Fruit fly (Drosophila melanogaster) whole organism, prepupa: ENCODE data around the gene CG6059.
A peak's percentile ranks its signal among the peaks of the same experiment; 100 is the strongest.

Experiments used
- Blimp-1 ChIP-seq: fragments of 200-800 bp; sonication (Bioruptor generic); optimal IDR thresholded peaks from 3 replicates; lab custom pipeline; 2017; ENCODE audit warnings: missing biosample characterization, missing genetic modification characterization, mild to moderate bottlenecking, moderate library complexity, missing genetic modification reagents
- CG10631 ChIP-seq: fragments of 200-800 bp; sonication (Bioruptor generic); optimal IDR thresholded peaks from 2 replicates; lab custom pipeline; 2016; ENCODE audit warnings: missing biosample characterization, missing genetic modification characterization
- CG10669 ChIP-seq: fragments of 200-800 bp; sonication (Bioruptor generic); optimal IDR thresholded peaks from 3 replicates; lab custom pipeline; 2018; ENCODE audit warnings: missing biosample characterization, mild to moderate bottlenecking, missing genetic modification characterization, moderate library complexity
- CG11294 ChIP-seq: fragments of 200-800 bp; sonication (Bioruptor generic); IDR thresholded peaks from 2 replicates; pipeline ENCODE4 v1.3.6; 2022; ENCODE audit warnings: missing biosample characterization, missing genetic modification characterization
- CG11762 ChIP-seq: fragments of 200-800 bp; sonication (Bioruptor generic); optimal IDR thresholded peaks from 3 replicates; lab custom pipeline; 2016; ENCODE audit warnings: missing biosample characterization, missing genetic modification characterization; ENCODE audit not compliant: insufficient read depth
- CG11902 ChIP-seq: fragments of 200-800 bp; sonication (Bioruptor generic); optimal IDR thresholded peaks from 3 replicates; lab custom pipeline; 2016; ENCODE audit warnings: missing biosample characterization, missing genetic modification characterization
- CG15336 ChIP-seq: fragments of 200-800 bp; sonication (Bioruptor generic); IDR thresholded peaks from 2 replicates; pipeline ENCODE4 v1.3.6; 2022; ENCODE audit warnings: missing biosample characterization, missing genetic modification characterization
- CG16779 ChIP-seq: fragments of 200-800 bp; sonication (Bioruptor generic); optimal IDR thresholded peaks from 3 replicates; lab custom pipeline; 2017; ENCODE audit warnings: missing biosample characterization, mild to moderate bottlenecking, missing genetic modification characterization
- CG3032 ChIP-seq: fragments of 200-800 bp; optimal IDR thresholded peaks from 2 replicates; lab custom pipeline; 2019; ENCODE audit warnings: missing biosample characterization, mild to moderate bottlenecking, missing genetic modification characterization, moderate library complexity
- CG31627 ChIP-seq: fragments of 200-800 bp; sonication (Bioruptor generic); optimal IDR thresholded peaks from 3 replicates; lab custom pipeline; 2016; ENCODE audit warnings: missing biosample characterization, missing genetic modification characterization
- CG32006 ChIP-seq: fragments of 200-800 bp; sonication (Bioruptor generic); optimal IDR thresholded peaks from 3 replicates; lab custom pipeline; 2017; ENCODE audit warnings: missing biosample characterization, mild to moderate bottlenecking, missing genetic modification characterization
- CG3919 ChIP-seq: fragments of 200-800 bp; sonication (Bioruptor generic); optimal IDR thresholded peaks from 3 replicates; lab custom pipeline; 2016; ENCODE audit warnings: missing biosample characterization, missing genetic modification characterization
- CG4318 ChIP-seq: fragments of 200-800 bp; sonication (Bioruptor generic); optimal IDR thresholded peaks from 3 replicates; lab custom pipeline; 2017; ENCODE audit warnings: missing biosample characterization, mild to moderate bottlenecking, missing genetic modification characterization
- CG6163 ChIP-seq: fragments of 200-800 bp; sonication (Bioruptor generic); IDR thresholded peaks from 3 replicates; pipeline ENCODE4 v1.3.6; 2022; ENCODE audit warnings: missing biosample characterization, missing genetic modification characterization
- CG6276 ChIP-seq: fragments of 200-800 bp; sonication (Bioruptor generic); optimal IDR thresholded peaks from 2 replicates; lab custom pipeline; 2017; ENCODE audit warnings: missing biosample characterization, mild to moderate bottlenecking, missing genetic modification characterization
- CG6792 ChIP-seq: fragments of 200-800 bp; sonication (Bioruptor generic); optimal IDR thresholded peaks from 3 replicates; lab custom pipeline; 2016; ENCODE audit warnings: missing biosample characterization, missing genetic modification characterization
- CG6808 ChIP-seq: fragments of 200-800 bp; sonication (Bioruptor generic); optimal IDR thresholded peaks from 3 replicates; lab custom pipeline; 2017; ENCODE audit warnings: missing biosample characterization, missing genetic modification characterization, mild to moderate bottlenecking, moderate library complexity, missing genetic modification reagents
- CG6854 ChIP-seq: fragments of 200-800 bp; sonication (Bioruptor generic); optimal IDR thresholded peaks from 2 replicates; lab custom pipeline; 2017; ENCODE audit warnings: missing biosample characterization, mild to moderate bottlenecking, missing genetic modification characterization
- CG8119 ChIP-seq: fragments of 200-800 bp; sonication (Bioruptor generic); IDR thresholded peaks from 3 replicates; pipeline ENCODE4 v1.3.6; 2022; ENCODE audit warnings: missing biosample characterization, missing genetic modification characterization
- CG8319 ChIP-seq: fragments of 200-800 bp; sonication (Bioruptor generic); optimal IDR thresholded peaks from 3 replicates; lab custom pipeline; 2016; ENCODE audit warnings: missing biosample characterization, missing genetic modification characterization
- CG9139 ChIP-seq: fragments of 200-800 bp; sonication (Bioruptor generic); optimal IDR thresholded peaks from 3 replicates; lab custom pipeline; 2017; ENCODE audit warnings: missing biosample characterization, mild to moderate bottlenecking, missing genetic modification characterization
- Eip75B ChIP-seq: fragments of 200-800 bp; sonication (Bioruptor generic); optimal IDR thresholded peaks from 3 replicates; lab custom pipeline; 2016; ENCODE audit warnings: missing biosample characterization, missing genetic modification characterization
- Eip78C ChIP-seq: fragments of 200-800 bp; sonication (Bioruptor generic); peaks from one replicate; lab custom pipeline; 2016; ENCODE audit warnings: missing biosample characterization, missing genetic modification characterization
- Ets21C ChIP-seq: fragments of 200-800 bp; sonication (Bioruptor generic); optimal IDR thresholded peaks from 3 replicates; lab custom pipeline; 2016; ENCODE audit warnings: missing biosample characterization, missing genetic modification characterization
- Ets96B ChIP-seq: fragments of 200-800 bp; optimal IDR thresholded peaks from 2 replicates; lab custom pipeline; 2019; ENCODE audit warnings: missing biosample characterization, mild to moderate bottlenecking, missing genetic modification characterization, moderate library complexity
- Gug ChIP-seq: fragments of 200-800 bp; sonication (Bioruptor generic); IDR thresholded peaks from 2 replicates; pipeline ENCODE4 v1.3.6; 2022; ENCODE audit warnings: missing biosample characterization, missing genetic modification characterization
- Hr38 ChIP-seq: sonication (Bioruptor generic); optimal IDR thresholded peaks from 2 replicates; lab custom pipeline; 2016; ENCODE audit warnings: missing biosample characterization, missing genetic modification characterization
- Lpt ChIP-seq: fragments of 200-800 bp; sonication (Bioruptor generic); optimal IDR thresholded peaks from 3 replicates; lab custom pipeline; 2016; ENCODE audit warnings: missing biosample characterization, missing genetic modification characterization
- OdsH ChIP-seq: fragments of 200-800 bp; sonication (Bioruptor generic); optimal IDR thresholded peaks from 3 replicates; lab custom pipeline; 2016; ENCODE audit warnings: missing biosample characterization, missing genetic modification characterization
- Smox ChIP-seq: fragments of 200-800 bp; sonication (Bioruptor generic); optimal IDR thresholded peaks from 3 replicates; lab custom pipeline; 2016; ENCODE audit warnings: missing biosample characterization, missing genetic modification characterization
- Sox102F ChIP-seq: fragments of 200-800 bp; sonication (Bioruptor generic); optimal IDR thresholded peaks from 2 replicates; lab custom pipeline; 2016; ENCODE audit warnings: missing biosample characterization, mild to moderate bottlenecking, missing genetic modification characterization
- Sox14 ChIP-seq: fragments of 200-800 bp; sonication (Bioruptor generic); optimal IDR thresholded peaks from 3 replicates; lab custom pipeline; 2016; ENCODE audit warnings: missing biosample characterization, missing genetic modification characterization
- achi ChIP-seq: fragments of 200-800 bp; sonication (Bioruptor generic); optimal IDR thresholded peaks from 3 replicates; lab custom pipeline; 2016; ENCODE audit warnings: missing biosample characterization, missing genetic modification characterization
- acj6 ChIP-seq: fragments of 200-800 bp; sonication (Bioruptor generic); optimal IDR thresholded peaks from 3 replicates; lab custom pipeline; 2016; ENCODE audit warnings: missing biosample characterization, missing genetic modification characterization
- cyc ChIP-seq: fragments of 200-800 bp; sonication (Bioruptor generic); optimal IDR thresholded peaks from 3 replicates; lab custom pipeline; 2016; ENCODE audit warnings: missing biosample characterization, missing genetic modification characterization
- dac ChIP-seq: fragments of 200-800 bp; sonication (Bioruptor generic); optimal IDR thresholded peaks from 2 replicates; lab custom pipeline; 2017; ENCODE audit warnings: missing biosample characterization, mild to moderate bottlenecking, missing genetic modification characterization
- dsx ChIP-seq: fragments of 200-800 bp; optimal IDR thresholded peaks from 3 replicates; lab custom pipeline; 2019; ENCODE audit warnings: missing biosample characterization, mild to moderate bottlenecking, missing genetic modification characterization, moderate library complexity; ENCODE audit not compliant: poor library complexity, severe bottlenecking
- eg ChIP-seq: fragments of 200-800 bp; sonication (Bioruptor generic); IDR thresholded peaks from 3 replicates; pipeline ENCODE4 v1.3.6; 2022; ENCODE audit warnings: missing biosample characterization, missing genetic modification characterization
- fd59A ChIP-seq: fragments of 200-800 bp; sonication (Bioruptor generic); optimal IDR thresholded peaks from 2 replicates; lab custom pipeline; 2017; ENCODE audit warnings: missing biosample characterization, mild to moderate bottlenecking, missing genetic modification characterization, missing genetic modification reagents
- fd85E ChIP-seq: fragments of 200-800 bp; sonication (Bioruptor generic); optimal IDR thresholded peaks from 3 replicates; lab custom pipeline; 2016; ENCODE audit warnings: missing biosample characterization, missing genetic modification characterization
- lz ChIP-seq: fragments of 200-800 bp; sonication (Bioruptor generic); optimal IDR thresholded peaks from 3 replicates; lab custom pipeline; 2016; ENCODE audit warnings: missing biosample characterization, missing genetic modification characterization
- net ChIP-seq: fragments of 200-800 bp; sonication (Bioruptor generic); optimal IDR thresholded peaks from 3 replicates; lab custom pipeline; 2016; ENCODE audit warnings: missing biosample characterization, missing genetic modification characterization
- pdm3 ChIP-seq: fragments of 200-800 bp; sonication (Bioruptor generic); optimal IDR thresholded peaks from 3 replicates; lab custom pipeline; 2016; ENCODE audit warnings: missing biosample characterization, missing genetic modification characterization
- salr ChIP-seq, 2 experiments: fragments of 200-800 bp; sonication (Bioruptor generic); optimal IDR thresholded peaks; 3 replicates each; lab custom pipeline; 2016 to 2018; ENCODE audit warnings: missing biosample characterization in 2 of 2, missing genetic modification characterization in 2 of 2, mild to moderate bottlenecking in 1 of 2
- spab ChIP-seq: fragments of 200-800 bp; sonication (Bioruptor generic); optimal IDR thresholded peaks from 2 replicates; lab custom pipeline; 2017; ENCODE audit warnings: missing biosample characterization, mild to moderate bottlenecking, missing genetic modification characterization, missing genetic modification reagents
- ss ChIP-seq, 2 experiments: fragments of 200-800 bp; sonication (Bioruptor generic); optimal IDR thresholded peaks; 2 replicates in 1 of 2; 3 replicates in 1 of 2; lab custom pipeline; 2017 to 2018; ENCODE audit warnings: mild to moderate bottlenecking in 2 of 2, missing biosample characterization in 2 of 2, missing genetic modification characterization in 2 of 2, moderate library complexity in 1 of 2
- svp ChIP-seq: fragments of 200-800 bp; sonication (Bioruptor generic); peaks from one replicate; lab custom pipeline; 2016; ENCODE audit warnings: missing biosample characterization, missing genetic modification characterization
- topi ChIP-seq: fragments of 200-800 bp; sonication (Bioruptor generic); optimal IDR thresholded peaks from 3 replicates; lab custom pipeline; 2016; ENCODE audit warnings: missing biosample characterization, missing genetic modification characterization

The CG6059 gene

DNA sequence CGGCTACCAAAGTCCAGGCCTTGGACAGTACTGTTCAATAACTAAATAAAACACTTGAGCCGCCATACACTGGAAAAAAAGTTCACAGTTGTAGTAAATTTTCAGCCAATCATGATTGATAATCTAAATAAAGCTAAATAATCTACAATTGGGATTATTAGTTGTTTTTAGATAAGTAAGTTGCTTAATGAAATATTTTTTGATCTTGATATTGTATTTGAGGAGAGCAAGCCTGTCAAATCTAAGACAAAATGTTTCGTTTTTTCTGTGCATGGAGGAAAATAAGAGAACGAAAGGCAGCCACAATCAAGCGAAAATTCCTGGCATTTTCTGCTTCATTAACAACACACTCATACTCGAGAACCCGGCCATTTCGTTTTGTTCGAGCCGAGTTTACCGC is 46.7 kb upstream of the CG6059 start (continued):
- TF ChIP-seq CG3032 (tag; lab: Kevin White, UChicago) (peak; percentile 38), fd85E (no peak), svp (peak; percentile 89), net (GFP tag; lab: Kevin White, UChicago) (no peak), salr (GFP tag; optimal IDR thresholded peaks at IDR 0.05; lab: Kevin White, UChicago) (no peak), CG9139 (GFP tag; lab: Kevin White, UChicago) (no peak), lz (GFP tag; lab: Kevin White, UChicago) (peak; percentile 72), dac (GFP tag; lab: Kevin White, UChicago) (no peak), pdm3 (GFP tag; lab: Kevin White, UChicago) (peak; percentile 22), fd59A (peak; percentile 22), CG10631 (GFP tag; lab: Kevin White, UChicago) (peak; percentile 20)

DNA sequence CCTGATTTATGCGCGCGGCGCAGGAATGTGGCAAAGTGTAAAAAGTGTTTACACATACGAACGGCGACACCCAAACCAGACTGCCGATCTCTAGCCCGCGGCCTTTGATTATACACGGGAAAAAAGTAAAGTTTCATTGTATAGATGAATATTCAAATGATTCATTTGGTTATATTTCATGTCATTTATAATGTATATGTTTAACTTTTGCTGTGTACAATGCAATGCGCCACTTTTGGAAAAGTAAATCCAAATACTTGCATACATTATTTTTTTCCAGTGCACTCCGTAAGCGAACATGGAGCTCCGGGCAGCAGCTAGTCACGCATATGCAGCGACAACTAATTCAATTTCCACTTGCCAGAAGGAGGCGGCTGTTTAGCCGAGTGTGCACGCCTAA is 42.9 kb upstream of the CG6059 start:
- peak in 1 of 2 experiments; percentile 74 for TF ChIP-seq salr (GFP tag; optimal IDR thresholded peaks at IDR 0.05; lab: Kevin White, UChicago)
- peak; percentile 93 for TF ChIP-seq CG6276 (GFP tag; lab: Kevin White, UChicago)
- TF ChIP-seq eg (GFP tag; lab: Robert Waterston, UW), result peak; percentile 91
- peak; percentile 94 for TF ChIP-seq CG15336
- TF ChIP-seq pdm3 (GFP tag; lab: Kevin White, UChicago), result peak; percentile 70
- TF ChIP-seq acj6, result peak; percentile 51
- peak; percentile 20 for TF ChIP-seq CG16779 (tag; lab: Kevin White, UChicago)
- TF ChIP-seq Lpt (GFP tag; lab: Kevin White, UChicago), result peak; percentile 89
- peak; percentile 54 for TF ChIP-seq net (GFP tag; lab: Kevin White, UChicago)
- TF ChIP-seq svp, result peak; percentile 19
- TF ChIP-seq OdsH, result peak; percentile 63
- no peak for TF ChIP-seq fd85E
- peak; percentile 84 for TF ChIP-seq CG4318 (GFP tag; lab: Kevin White, UChicago)
- TF ChIP-seq dsx, result peak; percentile 64
- peak; percentile 80 for TF ChIP-seq achi (GFP tag; lab: Kevin White, UChicago)
- TF ChIP-seq CG6854, result no peak
- TF ChIP-seq Hr38 (GFP tag; lab: Kevin White, UChicago), result peak; percentile 9
- no peak for TF ChIP-seq CG11902 (GFP tag; lab: Kevin White, UChicago)
- TF ChIP-seq topi (GFP tag; lab: Kevin White, UChicago), result no peak
- TF ChIP-seq Sox102F (GFP tag; lab: Kevin White, UChicago), result no peak
- TF ChIP-seq CG11294, result peak; percentile 78
- peak; percentile 47 for TF ChIP-seq CG10669 (GFP tag; lab: Kevin White, UChicago)
- TF ChIP-seq Ets96B (tag; lab: Kevin White, UChicago), result peak; percentile 63
- TF ChIP-seq CG3032 (tag; lab: Kevin White, UChicago), result peak; percentile 62
- TF ChIP-seq cyc (GFP tag; lab: Kevin White, UChicago), result no peak
- TF ChIP-seq CG8119 (GFP tag; lab: Robert Waterston, UW), result peak; percentile 95
- peak; percentile 79 for TF ChIP-seq CG3919 (GFP tag; lab: Kevin White, UChicago)
- TF ChIP-seq Smox (GFP tag; lab: Kevin White, UChicago), result no peak
- TF ChIP-seq Blimp-1 (GFP tag; lab: Kevin White, UChicago), result no peak
- peak; percentile 68 for TF ChIP-seq CG10631 (GFP tag; lab: Kevin White, UChicago)
- peak; percentile 39 for TF ChIP-seq CG9139 (GFP tag; lab: Kevin White, UChicago)
- no peak for TF ChIP-seq CG8319
- peak; percentile 57 for TF ChIP-seq Sox14
- no peak for TF ChIP-seq CG31627 (GFP tag; lab: Kevin White, UChicago)
- TF ChIP-seq spab (GFP tag; lab: Kevin White, UChicago), result peak; percentile 54
- TF ChIP-seq CG6808 (GFP tag; lab: Kevin White, UChicago), result peak; percentile 66
- TF ChIP-seq CG32006, result peak; percentile 92
- peak; percentile 57 for TF ChIP-seq CG11762
- TF ChIP-seq Eip78C (GFP tag; lab: Kevin White, UChicago), result peak; percentile 93
- no peak for TF ChIP-seq lz (GFP tag; lab: Kevin White, UChicago)
- peak; percentile 54 to 91 for TF ChIP-seq ss (GFP tag; optimal IDR thresholded peaks at IDR 0.05; lab: Kevin White, UChicago)
- TF ChIP-seq CG6163, result peak; percentile 89
- TF ChIP-seq Eip75B (GFP tag; lab: Kevin White, UChicago), result peak; percentile 62
- TF ChIP-seq CG6792, result no peak
- TF ChIP-seq Ets21C (GFP tag; lab: Kevin White, UChicago), result no peak
- TF ChIP-seq fd59A, result peak; percentile 36
- TF ChIP-seq Gug (GFP tag; lab: Robert Waterston, UW), result peak; percentile 83
